Worm (Caenorhabditis elegans) whole organism, early embryonic: ENCODE data around the gene dph-1.

Experiments used
- B0310.2 ChIP-seq: sonication (generic microtip); optimal IDR thresholded peaks from 2 replicates; lab custom pipeline; 2016; ENCODE audit warnings: mild to moderate bottlenecking, missing genetic modification characterization, missing compliant biosample characterization
- F13C5.2 ChIP-seq: sonication (generic microtip); optimal IDR thresholded peaks from 2 replicates; lab custom pipeline; 2017; ENCODE audit warnings: mild to moderate bottlenecking, missing genetic modification characterization, inconsistent platforms, missing compliant biosample characterization
- ama-1 ChIP-seq: fragments of 150-350 bp; optimal IDR thresholded peaks from 2 replicates; lab custom pipeline; 2014
- ceh-36 ChIP-seq: sonication (generic microtip); optimal IDR thresholded peaks from 2 replicates; lab custom pipeline; 2016; ENCODE audit warnings: missing genetic modification characterization, inconsistent platforms, missing compliant biosample characterization
- ets-7 ChIP-seq: sonication (generic microtip); optimal IDR thresholded peaks from 2 replicates; lab custom pipeline; 2016; ENCODE audit warnings: missing genotype, missing genetic modification characterization, missing compliant biosample characterization
- flt-1 ChIP-seq: fragments of 200-800 bp; sonication (Bioruptor generic); IDR thresholded peaks from 2 replicates; pipeline ENCODE4 v1.3.6; 2022; ENCODE audit warnings: missing genetic modification characterization, missing compliant biosample characterization
- hmbx-1 ChIP-seq: sonication (generic microtip); optimal IDR thresholded peaks from 2 replicates; lab custom pipeline; 2016; ENCODE audit warnings: mild to moderate bottlenecking, missing genetic modification characterization, missing compliant biosample characterization
- pes-1 ChIP-seq: fragments of 200-800 bp; sonication (Bioruptor generic); IDR thresholded peaks from 2 replicates; pipeline ENCODE4 v1.3.6; 2022; ENCODE audit warnings: missing genetic modification reagents, missing genetic modification characterization, missing compliant biosample characterization
- scrt-1 ChIP-seq: fragments of 200-800 bp; sonication (Bioruptor generic); IDR thresholded peaks from 2 replicates; pipeline ENCODE4 v1.3.6; 2022; ENCODE audit warnings: missing genetic modification characterization, missing compliant biosample characterization
- sea-1 ChIP-seq: fragments of 200-800 bp; sonication (Bioruptor generic); conservative IDR thresholded peaks from 2 replicates; pipeline ENCODE4 v1.3.6; 2022; ENCODE audit warnings: missing genetic modification characterization, missing compliant biosample characterization
- tbx-11 ChIP-seq: fragments of 200-800 bp; sonication (Bioruptor generic); IDR thresholded peaks from 2 replicates; pipeline ENCODE4 v1.3.6; 2022; ENCODE audit warnings: missing genetic modification characterization, missing compliant biosample characterization
- tbx-37 ChIP-seq: fragments of 200-800 bp; sonication (Bioruptor generic); conservative IDR thresholded peaks from 2 replicates; pipeline ENCODE4 v1.3.6; 2022; ENCODE audit warnings: missing genetic modification reagents, missing genetic modification characterization, missing compliant biosample characterization

DNA sequence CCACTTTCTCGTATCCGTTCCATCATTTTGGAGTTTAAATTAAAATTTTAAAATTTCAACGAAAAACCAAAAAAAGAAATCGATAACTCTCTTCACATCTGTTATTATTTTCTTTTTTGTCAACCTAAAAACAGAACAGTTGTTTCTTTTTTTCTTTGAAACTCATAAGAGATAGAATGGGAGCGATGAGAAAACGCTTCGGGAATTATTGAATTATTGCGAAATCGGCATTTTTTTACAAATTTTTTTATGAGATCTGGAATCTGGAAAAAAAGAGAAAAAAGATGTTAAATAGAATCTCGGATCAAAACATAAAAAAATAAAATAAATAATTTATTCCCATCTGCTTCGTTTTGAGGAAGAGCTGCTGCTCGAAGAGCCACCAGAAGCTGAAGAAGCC is 49.2 kb upstream of the dph-1 start, which contains the start of gene C46F11.5:
- TF ChIP-seq ceh-36 (tag; lab: Kevin White, UChicago) (no peak), ets-7 (no peak), B0310.2 (tag; lab: Kevin White, UChicago) (no peak), ama-1 (lab: Kevin White, UChicago) (no peak), tbx-11 (GFP tag; lab: Robert Waterston, UW) (no peak), sea-1 (GFP tag; lab: Robert Waterston, UW) (no peak), flt-1 (GFP tag; lab: Robert Waterston, UW) (no peak), hmbx-1 (no peak), scrt-1 (GFP tag; lab: Robert Waterston, UW) (no peak), pes-1 (GFP tag; lab: Robert Waterston, UW) (no peak), F13C5.2 (tag; lab: Kevin White, UChicago) (no peak), tbx-37 (GFP tag; lab: Robert Waterston, UW) (no peak)
